Fruit fly (Drosophila melanogaster) whole organism, prepupa: ENCODE results near the gene CG16888.

Source experiments
- Blimp-1 ChIP-seq: fragments of 200-800 bp; sonication (Bioruptor generic); optimal IDR thresholded peaks from 3 replicates; lab custom pipeline; 2017; ENCODE audit warnings: missing biosample characterization, missing genetic modification characterization, mild to moderate bottlenecking, moderate library complexity, missing genetic modification reagents
- CG10631 ChIP-seq: fragments of 200-800 bp; sonication (Bioruptor generic); optimal IDR thresholded peaks from 2 replicates; lab custom pipeline; 2016; ENCODE audit warnings: missing biosample characterization, missing genetic modification characterization
- CG10669 ChIP-seq: fragments of 200-800 bp; sonication (Bioruptor generic); optimal IDR thresholded peaks from 3 replicates; lab custom pipeline; 2018; ENCODE audit warnings: missing biosample characterization, mild to moderate bottlenecking, missing genetic modification characterization, moderate library complexity
- CG11294 ChIP-seq: fragments of 200-800 bp; sonication (Bioruptor generic); IDR thresholded peaks from 2 replicates; pipeline ENCODE4 v1.3.6; 2022; ENCODE audit warnings: missing biosample characterization, missing genetic modification characterization
- CG11762 ChIP-seq: fragments of 200-800 bp; sonication (Bioruptor generic); optimal IDR thresholded peaks from 3 replicates; lab custom pipeline; 2016; ENCODE audit warnings: missing biosample characterization, missing genetic modification characterization; ENCODE audit not compliant: insufficient read depth
- CG15336 ChIP-seq: fragments of 200-800 bp; sonication (Bioruptor generic); IDR thresholded peaks from 2 replicates; pipeline ENCODE4 v1.3.6; 2022; ENCODE audit warnings: missing biosample characterization, missing genetic modification characterization
- CG1621 ChIP-seq: fragments of 200-800 bp; sonication (Bioruptor generic); optimal IDR thresholded peaks from 3 replicates; lab custom pipeline; 2018; ENCODE audit warnings: missing biosample characterization, mild to moderate bottlenecking, missing genetic modification characterization
- CG16779 ChIP-seq: fragments of 200-800 bp; sonication (Bioruptor generic); optimal IDR thresholded peaks from 3 replicates; lab custom pipeline; 2017; ENCODE audit warnings: missing biosample characterization, mild to moderate bottlenecking, missing genetic modification characterization
- CG3032 ChIP-seq: fragments of 200-800 bp; optimal IDR thresholded peaks from 2 replicates; lab custom pipeline; 2019; ENCODE audit warnings: missing biosample characterization, mild to moderate bottlenecking, missing genetic modification characterization, moderate library complexity
- CG31627 ChIP-seq: fragments of 200-800 bp; sonication (Bioruptor generic); optimal IDR thresholded peaks from 3 replicates; lab custom pipeline; 2016; ENCODE audit warnings: missing biosample characterization, missing genetic modification characterization
- CG32006 ChIP-seq: fragments of 200-800 bp; sonication (Bioruptor generic); optimal IDR thresholded peaks from 3 replicates; lab custom pipeline; 2017; ENCODE audit warnings: missing biosample characterization, mild to moderate bottlenecking, missing genetic modification characterization
- CG34406 ChIP-seq: fragments of 200-800 bp; sonication (Bioruptor generic); optimal IDR thresholded peaks from 3 replicates; lab custom pipeline; 2016; ENCODE audit warnings: missing biosample characterization, missing genetic modification characterization
- CG3919 ChIP-seq: fragments of 200-800 bp; sonication (Bioruptor generic); optimal IDR thresholded peaks from 3 replicates; lab custom pipeline; 2016; ENCODE audit warnings: missing biosample characterization, missing genetic modification characterization
- CG4318 ChIP-seq: fragments of 200-800 bp; sonication (Bioruptor generic); optimal IDR thresholded peaks from 3 replicates; lab custom pipeline; 2017; ENCODE audit warnings: missing biosample characterization, mild to moderate bottlenecking, missing genetic modification characterization
- CG6163 ChIP-seq: fragments of 200-800 bp; sonication (Bioruptor generic); IDR thresholded peaks from 3 replicates; pipeline ENCODE4 v1.3.6; 2022; ENCODE audit warnings: missing biosample characterization, missing genetic modification characterization
- CG6276 ChIP-seq: fragments of 200-800 bp; sonication (Bioruptor generic); optimal IDR thresholded peaks from 2 replicates; lab custom pipeline; 2017; ENCODE audit warnings: missing biosample characterization, mild to moderate bottlenecking, missing genetic modification characterization
- CG6792 ChIP-seq: fragments of 200-800 bp; sonication (Bioruptor generic); optimal IDR thresholded peaks from 3 replicates; lab custom pipeline; 2016; ENCODE audit warnings: missing biosample characterization, missing genetic modification characterization
- CG6808 ChIP-seq: fragments of 200-800 bp; sonication (Bioruptor generic); optimal IDR thresholded peaks from 3 replicates; lab custom pipeline; 2017; ENCODE audit warnings: missing biosample characterization, missing genetic modification characterization, mild to moderate bottlenecking, moderate library complexity, missing genetic modification reagents
- CG7368 ChIP-seq: fragments of 200-800 bp; sonication (Bioruptor generic); optimal IDR thresholded peaks from 3 replicates; lab custom pipeline; 2016; ENCODE audit warnings: missing biosample characterization, missing genetic modification characterization
- CG8119 ChIP-seq: fragments of 200-800 bp; sonication (Bioruptor generic); IDR thresholded peaks from 3 replicates; pipeline ENCODE4 v1.3.6; 2022; ENCODE audit warnings: missing biosample characterization, missing genetic modification characterization
- CG8319 ChIP-seq: fragments of 200-800 bp; sonication (Bioruptor generic); optimal IDR thresholded peaks from 3 replicates; lab custom pipeline; 2016; ENCODE audit warnings: missing biosample characterization, missing genetic modification characterization
- CG8632 ChIP-seq: fragments of 200-800 bp; sonication (Bioruptor generic); optimal IDR thresholded peaks from 3 replicates; lab custom pipeline; 2016; ENCODE audit warnings: missing biosample characterization, missing genetic modification characterization
- CG9139 ChIP-seq: fragments of 200-800 bp; sonication (Bioruptor generic); optimal IDR thresholded peaks from 3 replicates; lab custom pipeline; 2017; ENCODE audit warnings: missing biosample characterization, mild to moderate bottlenecking, missing genetic modification characterization
- Eip75B ChIP-seq: fragments of 200-800 bp; sonication (Bioruptor generic); optimal IDR thresholded peaks from 3 replicates; lab custom pipeline; 2016; ENCODE audit warnings: missing biosample characterization, missing genetic modification characterization
- Eip78C ChIP-seq: fragments of 200-800 bp; sonication (Bioruptor generic); peaks from one replicate; lab custom pipeline; 2016; ENCODE audit warnings: missing biosample characterization, missing genetic modification characterization
- Ets21C ChIP-seq: fragments of 200-800 bp; sonication (Bioruptor generic); optimal IDR thresholded peaks from 3 replicates; lab custom pipeline; 2016; ENCODE audit warnings: missing biosample characterization, missing genetic modification characterization
- Ets96B ChIP-seq: fragments of 200-800 bp; optimal IDR thresholded peaks from 2 replicates; lab custom pipeline; 2019; ENCODE audit warnings: missing biosample characterization, mild to moderate bottlenecking, missing genetic modification characterization, moderate library complexity
- Gug ChIP-seq: fragments of 200-800 bp; sonication (Bioruptor generic); IDR thresholded peaks from 2 replicates; pipeline ENCODE4 v1.3.6; 2022; ENCODE audit warnings: missing biosample characterization, missing genetic modification characterization
- Hr38 ChIP-seq: sonication (Bioruptor generic); optimal IDR thresholded peaks from 2 replicates; lab custom pipeline; 2016; ENCODE audit warnings: missing biosample characterization, missing genetic modification characterization
- Hr39 ChIP-seq: fragments of 200-800 bp; sonication (Bioruptor generic); optimal IDR thresholded peaks from 2 replicates; lab custom pipeline; 2016; ENCODE audit warnings: missing biosample characterization, missing genetic modification characterization
- Hr4 ChIP-seq: fragments of 200-800 bp; sonication (Bioruptor generic); optimal IDR thresholded peaks from 3 replicates; lab custom pipeline; 2016; ENCODE audit warnings: missing biosample characterization, missing genetic modification characterization
- Lpt ChIP-seq: fragments of 200-800 bp; sonication (Bioruptor generic); optimal IDR thresholded peaks from 3 replicates; lab custom pipeline; 2016; ENCODE audit warnings: missing biosample characterization, missing genetic modification characterization
- Met ChIP-seq: fragments of 200-800 bp; sonication (Bioruptor generic); optimal IDR thresholded peaks from 3 replicates; lab custom pipeline; 2016; ENCODE audit warnings: missing biosample characterization, missing genetic modification characterization
- OdsH ChIP-seq: fragments of 200-800 bp; sonication (Bioruptor generic); optimal IDR thresholded peaks from 3 replicates; lab custom pipeline; 2016; ENCODE audit warnings: missing biosample characterization, missing genetic modification characterization
- Smox ChIP-seq: fragments of 200-800 bp; sonication (Bioruptor generic); optimal IDR thresholded peaks from 3 replicates; lab custom pipeline; 2016; ENCODE audit warnings: missing biosample characterization, missing genetic modification characterization
- Sox102F ChIP-seq: fragments of 200-800 bp; sonication (Bioruptor generic); optimal IDR thresholded peaks from 2 replicates; lab custom pipeline; 2016; ENCODE audit warnings: missing biosample characterization, mild to moderate bottlenecking, missing genetic modification characterization
- Sox14 ChIP-seq: fragments of 200-800 bp; sonication (Bioruptor generic); optimal IDR thresholded peaks from 3 replicates; lab custom pipeline; 2016; ENCODE audit warnings: missing biosample characterization, missing genetic modification characterization
- Sox15 ChIP-seq: fragments of 200-800 bp; sonication (Bioruptor generic); optimal IDR thresholded peaks from 3 replicates; lab custom pipeline; 2016; ENCODE audit warnings: missing biosample characterization, missing genetic modification characterization
- achi ChIP-seq: fragments of 200-800 bp; sonication (Bioruptor generic); optimal IDR thresholded peaks from 3 replicates; lab custom pipeline; 2016; ENCODE audit warnings: missing biosample characterization, missing genetic modification characterization
- cyc ChIP-seq: fragments of 200-800 bp; sonication (Bioruptor generic); optimal IDR thresholded peaks from 3 replicates; lab custom pipeline; 2016; ENCODE audit warnings: missing biosample characterization, missing genetic modification characterization
- dsx ChIP-seq: fragments of 200-800 bp; optimal IDR thresholded peaks from 3 replicates; lab custom pipeline; 2019; ENCODE audit warnings: missing biosample characterization, mild to moderate bottlenecking, missing genetic modification characterization, moderate library complexity; ENCODE audit not compliant: poor library complexity, severe bottlenecking
- esn ChIP-seq: fragments of 200-800 bp; sonication (Bioruptor generic); optimal IDR thresholded peaks from 2 replicates; lab custom pipeline; 2016; ENCODE audit warnings: missing biosample characterization, mild to moderate bottlenecking, missing genetic modification characterization, moderate library complexity
- fd59A ChIP-seq: fragments of 200-800 bp; sonication (Bioruptor generic); optimal IDR thresholded peaks from 2 replicates; lab custom pipeline; 2017; ENCODE audit warnings: missing biosample characterization, mild to moderate bottlenecking, missing genetic modification characterization, missing genetic modification reagents
- lz ChIP-seq: fragments of 200-800 bp; sonication (Bioruptor generic); optimal IDR thresholded peaks from 3 replicates; lab custom pipeline; 2016; ENCODE audit warnings: missing biosample characterization, missing genetic modification characterization
- net ChIP-seq: fragments of 200-800 bp; sonication (Bioruptor generic); optimal IDR thresholded peaks from 3 replicates; lab custom pipeline; 2016; ENCODE audit warnings: missing biosample characterization, missing genetic modification characterization
- pdm3 ChIP-seq: fragments of 200-800 bp; sonication (Bioruptor generic); optimal IDR thresholded peaks from 3 replicates; lab custom pipeline; 2016; ENCODE audit warnings: missing biosample characterization, missing genetic modification characterization
- salr ChIP-seq, 2 experiments: fragments of 200-800 bp; sonication (Bioruptor generic); optimal IDR thresholded peaks; 3 replicates each; lab custom pipeline; 2016 to 2018; ENCODE audit warnings: missing biosample characterization in 2 of 2, missing genetic modification characterization in 2 of 2, mild to moderate bottlenecking in 1 of 2
- svp ChIP-seq: fragments of 200-800 bp; sonication (Bioruptor generic); peaks from one replicate; lab custom pipeline; 2016; ENCODE audit warnings: missing biosample characterization, missing genetic modification characterization
- topi ChIP-seq: fragments of 200-800 bp; sonication (Bioruptor generic); optimal IDR thresholded peaks from 3 replicates; lab custom pipeline; 2016; ENCODE audit warnings: missing biosample characterization, missing genetic modification characterization
- vri ChIP-seq: fragments of 200-800 bp; sonication (Bioruptor generic); optimal IDR thresholded peaks from 3 replicates; lab custom pipeline; 2016; ENCODE audit warnings: missing biosample characterization, mild to moderate bottlenecking, missing genetic modification characterization

The CG16888 gene

DNA sequence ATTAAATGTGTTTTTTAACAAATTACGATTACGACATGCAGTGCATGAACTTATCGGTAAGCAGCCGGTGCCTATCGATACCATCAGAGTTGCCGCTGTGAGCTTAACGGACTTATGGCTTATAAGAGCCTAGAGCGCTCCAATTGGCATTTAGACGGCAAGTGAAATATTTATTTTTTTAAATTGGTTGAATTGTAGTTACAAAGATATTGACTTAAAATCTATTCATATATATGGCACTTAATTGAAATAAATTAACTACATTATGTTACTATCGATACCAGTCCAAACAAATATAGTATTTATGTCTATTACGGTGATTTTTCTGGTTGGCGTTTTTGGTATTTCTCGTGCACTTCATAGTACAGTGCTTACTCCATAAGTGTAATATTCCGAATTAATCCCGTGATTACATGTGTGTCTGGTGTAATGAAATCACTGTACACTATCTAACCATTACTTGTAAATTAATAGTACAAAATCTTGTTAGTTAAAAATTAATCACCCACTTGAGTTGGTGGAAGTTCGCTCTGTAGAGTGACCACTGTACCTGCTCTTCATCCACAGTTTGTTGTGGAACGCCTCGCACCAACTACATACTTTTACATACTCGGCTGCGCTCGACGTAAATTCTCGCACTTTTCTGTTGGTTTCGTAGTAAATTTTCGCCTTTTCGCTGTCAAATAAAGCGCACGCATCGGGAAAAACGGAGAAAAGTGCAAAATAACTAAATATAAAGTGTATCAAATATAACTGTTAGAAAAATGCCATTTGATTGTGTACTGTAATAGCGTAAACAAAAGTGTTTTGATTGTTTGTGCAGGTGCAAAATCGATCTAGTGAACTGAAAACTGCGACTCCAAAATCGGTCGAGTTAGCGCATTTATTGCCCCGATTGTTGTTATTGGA, 22.2 kb upstream of the CG16888 start, which contains the start of the genes mRpS23 and CenG1A:
TSS of gene mRpS23 (minus strand) at position 71 of the 909 bp plus-strand sequence.
TSS of gene CenG1A (plus strand) at position 563 of the 909 bp plus-strand sequence.
- peak; percentile 100 for TF ChIP-seq svp (GFP tag; lab: Kevin White, UChicago)
- peak; percentile 100 for TF ChIP-seq Sox14 (GFP tag; lab: Kevin White, UChicago)
- TF ChIP-seq topi (GFP tag; lab: Kevin White, UChicago): peak; percentile 100
- TF ChIP-seq CG4318 (GFP tag; lab: Kevin White, UChicago): peak; percentile 100
- TF ChIP-seq salr (GFP tag; optimal IDR thresholded peaks at IDR 0.05; lab: Kevin White, UChicago): peak; percentile 100
- TF ChIP-seq Hr38 (GFP tag; lab: Kevin White, UChicago): peak; percentile 100
- peak; percentile 100 for TF ChIP-seq CG10631 (GFP tag; lab: Kevin White, UChicago)
- TF ChIP-seq CG34406 (GFP tag; lab: Kevin White, UChicago): peak; percentile 100
- TF ChIP-seq Sox102F: peak; percentile 100
- TF ChIP-seq Blimp-1 (GFP tag; lab: Kevin White, UChicago): peak; percentile 98
- TF ChIP-seq CG9139 (GFP tag; lab: Kevin White, UChicago): peak; percentile 99
- TF ChIP-seq pdm3 (GFP tag; lab: Kevin White, UChicago): peak; percentile 100
- peak; percentile 100 for TF ChIP-seq CG8632 (GFP tag; lab: Kevin White, UChicago)
- peak; percentile 100 for TF ChIP-seq CG6276 (GFP tag; lab: Kevin White, UChicago)
- peak; percentile 100 for TF ChIP-seq Eip78C (GFP tag; lab: Kevin White, UChicago)
- peak; percentile 100 for TF ChIP-seq Hr39 (GFP tag; lab: Kevin White, UChicago)
- TF ChIP-seq fd59A (GFP tag; lab: Kevin White, UChicago): peak; percentile 100
- TF ChIP-seq Eip75B (GFP tag; lab: Kevin White, UChicago): peak; percentile 100
- TF ChIP-seq CG6163 (GFP tag; lab: Robert Waterston, UW): peak; percentile 100
- peak; percentile 99 for TF ChIP-seq CG6808 (GFP tag; lab: Kevin White, UChicago)
- TF ChIP-seq achi (GFP tag; lab: Kevin White, UChicago): peak; percentile 99
- TF ChIP-seq Lpt (GFP tag; lab: Kevin White, UChicago): peak; percentile 100
- TF ChIP-seq CG16779: peak; percentile 99
- peak; percentile 100 for TF ChIP-seq Gug (GFP tag; lab: Robert Waterston, UW)
- TF ChIP-seq CG11762 (GFP tag; lab: Kevin White, UChicago): peak; percentile 100
- TF ChIP-seq Ets96B (tag; lab: Kevin White, UChicago): peak; percentile 100
- peak; percentile 100 for TF ChIP-seq lz (GFP tag; lab: Kevin White, UChicago)
- peak; percentile 100 for TF ChIP-seq Ets21C (GFP tag; lab: Kevin White, UChicago)
- TF ChIP-seq Smox (GFP tag; lab: Kevin White, UChicago): peak; percentile 100
- TF ChIP-seq CG10669 (GFP tag; lab: Kevin White, UChicago): peak; percentile 100
- peak; percentile 100 for TF ChIP-seq CG3919
- TF ChIP-seq Hr4 (GFP tag; lab: Kevin White, UChicago): peak; percentile 100
- peak; percentile 100 for TF ChIP-seq CG8119 (GFP tag; lab: Robert Waterston, UW)
- TF ChIP-seq cyc (GFP tag; lab: Kevin White, UChicago): peak; percentile 100
- TF ChIP-seq CG15336 (GFP tag; lab: Robert Waterston, UW): peak; percentile 100
- peak; percentile 99 for TF ChIP-seq dsx (GFP tag; lab: Kevin White, UChicago)
- TF ChIP-seq esn (GFP tag; lab: Kevin White, UChicago): peak; percentile 100
- peak; percentile 100 for TF ChIP-seq CG8319
- TF ChIP-seq CG6792 (GFP tag; lab: Kevin White, UChicago): peak; percentile 100
- TF ChIP-seq CG3032 (tag; lab: Kevin White, UChicago): peak; percentile 100
- peak; percentile 100 for TF ChIP-seq OdsH
- peak; percentile 100 for TF ChIP-seq CG11294 (GFP tag; lab: Robert Waterston, UW)
- TF ChIP-seq Sox15 (GFP tag; lab: Kevin White, UChicago): peak; percentile 100
- peak; percentile 100 for TF ChIP-seq Met (GFP tag; lab: Kevin White, UChicago)
- peak; percentile 100 for TF ChIP-seq CG1621 (tag; lab: Kevin White, UChicago)
- TF ChIP-seq CG7368: peak; percentile 100
- peak; percentile 100 for TF ChIP-seq vri (GFP tag; lab: Kevin White, UChicago)
- TF ChIP-seq CG32006 (GFP tag; lab: Kevin White, UChicago): peak; percentile 100
- peak; percentile 100 for TF ChIP-seq net
- peak; percentile 100 for TF ChIP-seq CG31627 (GFP tag; lab: Kevin White, UChicago)
